Fruit fly (Drosophila melanogaster): ENCODE results near the gene Uros2.

The Uros2 gene

DNA sequence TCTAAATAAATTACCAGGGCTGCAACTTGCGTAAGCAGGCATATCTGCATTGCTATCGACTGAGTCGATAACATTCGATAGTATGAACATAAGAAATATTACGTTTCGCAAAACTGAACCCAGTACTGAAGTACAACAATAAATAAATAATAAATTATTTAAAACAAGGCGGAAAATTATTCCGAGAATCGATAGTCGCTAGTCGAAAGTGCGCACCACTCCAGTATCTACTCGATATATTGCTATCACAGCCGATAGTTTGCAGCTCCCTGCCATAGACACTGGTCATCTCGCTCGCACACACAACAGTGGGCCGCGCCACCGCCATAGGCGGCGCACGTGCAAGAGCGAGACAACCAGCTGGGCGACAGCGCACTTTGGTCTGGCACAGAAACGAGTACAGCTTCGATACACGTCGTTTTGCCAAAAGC lies 5.1 kb downstream of the Uros2 start, which contains the start of gene nsl1 (continued):
- TF ChIP-seq CG32532 (GFP tag; IDR thresholded peaks at IDR 0.05), result peak; percentile 56
- TF ChIP-seq Atf6 (GFP tag; IDR thresholded peaks at IDR 0.05), result no peak
- TF ChIP-seq crp (GFP tag; optimal IDR thresholded peaks at IDR 0.05), result peak in 1 of 2 experiments; percentile 5
- no peak for TF ChIP-seq pho (GFP tag; optimal IDR thresholded peaks at IDR 0.05)
- 0 out of 3 replicates have a peak, but pooled peaks have one; percentile 8 for TF ChIP-seq dysf (GFP tag; IDR thresholded peaks at IDR 0.05)
- TF ChIP-seq Nf-YC (tag; optimal IDR thresholded peaks at IDR 0.05), result peak; percentile 78
- TF ChIP-seq tio (GFP tag; optimal IDR thresholded peaks at IDR 0.05), result no peak
- no peak for TF ChIP-seq dati (GFP tag; IDR thresholded peaks at IDR 0.05)
- peak; percentile 95 for TF ChIP-seq unc-4 (GFP tag; IDR thresholded peaks at IDR 0.05; ENCODE audit: partially characterized antibody)
- peak; percentile 98 for TF ChIP-seq CG16813 (GFP tag; IDR thresholded peaks at IDR 0.05; ENCODE audit: partially characterized antibody)
- no peak for TF ChIP-seq CG7745 (tag; optimal IDR thresholded peaks at IDR 0.05)
- TF ChIP-seq gsb (GFP tag; IDR thresholded peaks at IDR 0.05), result no peak
- TF ChIP-seq cad (GFP tag; optimal IDR thresholded peaks at IDR 0.05), result no peak
- TF ChIP-seq psq (GFP tag; optimal IDR thresholded peaks at IDR 0.05), result no peak
- no peak for TF ChIP-seq CG13123 (GFP tag; optimal IDR thresholded peaks at IDR 0.05)
- TF ChIP-seq CG10321 (GFP tag; IDR thresholded peaks at IDR 0.05), result peak; percentile 99
- TF ChIP-seq D19B (GFP tag; optimal IDR thresholded peaks at IDR 0.05), result no peak
- TF ChIP-seq CG17829 (tag; optimal IDR thresholded peaks at IDR 0.05), result peak; percentile 76
- peak; percentile 97 for TF ChIP-seq inv (GFP tag; IDR thresholded peaks at IDR 0.05; ENCODE audit: partially characterized antibody)
- TF ChIP-seq CG13424 (tag; optimal IDR thresholded peaks at IDR 0.05), result peak; percentile 2
- TF ChIP-seq D (optimal IDR thresholded peaks at IDR 0.05), result no peak
- TF ChIP-seq D (GFP tag; optimal IDR thresholded peaks at IDR 0.05), result no peak
- no peak for TF ChIP-seq Doc2 (GFP tag; IDR thresholded peaks at IDR 0.05)
- TF ChIP-seq zen2 (GFP tag; IDR thresholded peaks at IDR 0.05; ENCODE audit: partially characterized antibody), result peak; percentile 90; the same call in 2 of the 3 replicates
- peak; percentile 55 for TF ChIP-seq Xbp1 (GFP tag; optimal IDR thresholded peaks at IDR 0.05)
- peak; percentile 61 for TF ChIP-seq CG9932 (GFP tag; IDR thresholded peaks at IDR 0.05)
- TF ChIP-seq CG3995 (GFP tag; optimal IDR thresholded peaks at IDR 0.05), result peak; percentile 65
- TF ChIP-seq CG7987 (GFP tag; optimal IDR thresholded peaks at IDR 0.05), result no peak
- TF ChIP-seq scrt (GFP tag; optimal IDR thresholded peaks at IDR 0.05), result no peak
- peak; percentile 21 for TF ChIP-seq Sry-β (GFP tag; optimal IDR thresholded peaks at IDR 0.05)
- TF ChIP-seq CG4282 (GFP tag; optimal IDR thresholded peaks at IDR 0.05), result no peak
- no peak for TF ChIP-seq chif (GFP tag; optimal IDR thresholded peaks at IDR 0.05)
- TF ChIP-seq CG9215 (GFP tag; IDR thresholded peaks at IDR 0.05), result peak; percentile 48
- TF ChIP-seq jing (GFP tag; optimal IDR thresholded peaks at IDR 0.05), result no peak
- TF ChIP-seq CG6813 (GFP tag; optimal IDR thresholded peaks at IDR 0.05), result peak; percentile 4
- no peak for TF ChIP-seq ken (GFP tag; IDR thresholded peaks at IDR 0.05)
- peak; percentile 14 for TF ChIP-seq gcm (GFP tag; optimal IDR thresholded peaks at IDR 0.05)
- TF ChIP-seq ci (GFP tag; IDR thresholded peaks at IDR 0.05), result peak; percentile 53; the same call in 1 of the 3 replicates
- no peak for TF ChIP-seq CG6654 (GFP tag; optimal IDR thresholded peaks at IDR 0.05)
- no peak for TF ChIP-seq Ada2b (GFP tag; IDR thresholded peaks at IDR 0.05)
- TF ChIP-seq CG15011 (GFP tag; optimal IDR thresholded peaks at IDR 0.05), result no peak
- TF ChIP-seq sqz (GFP tag; optimal IDR thresholded peaks at IDR 0.05), result no peak
- TF ChIP-seq vnd (GFP tag; IDR thresholded peaks at IDR 0.05; ENCODE audit: partially characterized antibody), result peak; percentile 98
- TF ChIP-seq CG15269 (tag; optimal IDR thresholded peaks at IDR 0.05), result peak; percentile 18
- peak; percentile 8 for TF ChIP-seq tap (tag; optimal IDR thresholded peaks at IDR 0.05)
- peak; percentile 77 for TF ChIP-seq chn (GFP tag; optimal IDR thresholded peaks at IDR 0.05)
- no peak for TF ChIP-seq cas (GFP tag; IDR thresholded peaks at IDR 0.05)
- no peak for TF ChIP-seq Stat92E (GFP tag; optimal IDR thresholded peaks at IDR 0.05)
- TF ChIP-seq Tbp (GFP tag; optimal IDR thresholded peaks at IDR 0.05), result no peak
- no peak for TF ChIP-seq CG2202 (tag; optimal IDR thresholded peaks at IDR 0.05)
- TF ChIP-seq MBD-R2 (GFP tag; IDR thresholded peaks at IDR 0.05), result peak; percentile 56; the same call in 1 of the 2 replicates

All from whole organism, embryonic.